Worm (Caenorhabditis elegans): ENCODE data around the gene try-1.

DNA sequence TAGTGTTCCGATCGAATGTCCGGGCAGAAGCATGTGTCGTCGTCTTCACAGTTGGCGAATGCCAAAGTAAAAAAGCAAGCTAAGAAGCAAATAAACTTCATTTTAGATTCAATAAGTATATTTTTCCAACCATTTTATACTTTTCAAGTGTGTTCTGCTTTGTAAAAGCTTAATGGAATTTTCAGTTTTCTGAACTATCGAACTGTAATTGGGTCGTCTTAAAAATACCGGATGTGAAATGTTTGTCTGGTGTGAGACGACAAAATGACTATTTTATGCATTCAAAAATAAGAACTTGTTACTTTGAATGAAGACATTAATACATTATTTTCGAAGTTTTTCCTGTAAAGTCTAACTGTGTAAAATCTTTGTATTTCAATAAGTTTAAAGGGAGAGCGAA is 49.3 kb upstream of the try-1 start, which contains the start of gene F59A6.11:
- TF ChIP-seq ama-1 (optimal IDR thresholded peaks at IDR 0.05), result no peak
- no peak for TF ChIP-seq mep-1 (tag; optimal IDR thresholded peaks at IDR 0.05)
- no peak for TF ChIP-seq lin-39 (tag; optimal IDR thresholded peaks at IDR 0.05)
- no peak for TF ChIP-seq nhr-11 (tag; optimal IDR thresholded peaks at IDR 0.05)
- TF ChIP-seq lin-13 (GFP tag; optimal IDR thresholded peaks at IDR 0.05), result no peak
- TF ChIP-seq unc-86 (tag; optimal IDR thresholded peaks at IDR 0.05), result no peak
- no peak for TF ChIP-seq ztf-11 (tag; optimal IDR thresholded peaks at IDR 0.05)
- TF ChIP-seq nhr-76 (tag; optimal IDR thresholded peaks at IDR 0.05), result no peak
- TF ChIP-seq egl-27 (tag; optimal IDR thresholded peaks at IDR 0.05), result no peak
- TF ChIP-seq ceh-90 (tag; optimal IDR thresholded peaks at IDR 0.05), result no peak
- no peak for TF ChIP-seq rnt-1 (tag; optimal IDR thresholded peaks at IDR 0.05)
- TF ChIP-seq lin-14 (GFP tag; optimal IDR thresholded peaks at IDR 0.05), result no peak
- no peak for TF ChIP-seq fos-1 (tag; optimal IDR thresholded peaks at IDR 0.05)

All from whole organism, L1 larva.